Worm (Caenorhabditis elegans) whole organism, early embryonic: Measurements from ENCODE around the gene arrd-13.

Source experiments
- F13C5.2 ChIP-seq: sonication (generic microtip); optimal IDR thresholded peaks from 2 replicates; lab custom pipeline; 2017; ENCODE audit warnings: mild to moderate bottlenecking, missing genetic modification characterization, inconsistent platforms, missing compliant biosample characterization
- aly-1 ChIP-seq: sonication (generic microtip); optimal IDR thresholded peaks from 2 replicates; lab custom pipeline; 2016; ENCODE audit warnings: missing genetic modification characterization, missing compliant biosample characterization
- ama-1 ChIP-seq: fragments of 150-350 bp; optimal IDR thresholded peaks from 2 replicates; lab custom pipeline; 2014
- ceh-13 ChIP-seq: fragments of 200-800 bp; sonication (Bioruptor generic); optimal IDR thresholded peaks from 2 replicates; lab custom pipeline; 2018; ENCODE audit warnings: mild to moderate bottlenecking, missing genetic modification characterization, missing compliant biosample characterization
- ceh-36 ChIP-seq: sonication (generic microtip); optimal IDR thresholded peaks from 2 replicates; lab custom pipeline; 2016; ENCODE audit warnings: missing genetic modification characterization, inconsistent platforms, missing compliant biosample characterization
- ets-7 ChIP-seq: sonication (generic microtip); optimal IDR thresholded peaks from 2 replicates; lab custom pipeline; 2016; ENCODE audit warnings: missing genotype, missing genetic modification characterization, missing compliant biosample characterization
- flt-1 ChIP-seq: fragments of 200-800 bp; sonication (Bioruptor generic); IDR thresholded peaks from 2 replicates; pipeline ENCODE4 v1.3.6; 2022; ENCODE audit warnings: missing genetic modification characterization, missing compliant biosample characterization
- hmbx-1 ChIP-seq: sonication (generic microtip); optimal IDR thresholded peaks from 2 replicates; lab custom pipeline; 2016; ENCODE audit warnings: mild to moderate bottlenecking, missing genetic modification characterization, missing compliant biosample characterization
- hmg-4 ChIP-seq: fragments of 200-800 bp; sonication (Bioruptor generic); optimal IDR thresholded peaks from 2 replicates; lab custom pipeline; 2018; ENCODE audit warnings: mild to moderate bottlenecking, missing genetic modification characterization, missing compliant biosample characterization
- hnd-1 ChIP-seq: sonication (generic microtip); optimal IDR thresholded peaks from 2 replicates; lab custom pipeline; 2016; ENCODE audit warnings: missing genetic modification characterization, missing compliant biosample characterization
- pes-1 ChIP-seq: fragments of 200-800 bp; sonication (Bioruptor generic); IDR thresholded peaks from 2 replicates; pipeline ENCODE4 v1.3.6; 2022; ENCODE audit warnings: missing genetic modification reagents, missing genetic modification characterization, missing compliant biosample characterization
- scrt-1 ChIP-seq: fragments of 200-800 bp; sonication (Bioruptor generic); IDR thresholded peaks from 2 replicates; pipeline ENCODE4 v1.3.6; 2022; ENCODE audit warnings: missing genetic modification characterization, missing compliant biosample characterization
- sea-1 ChIP-seq: fragments of 200-800 bp; sonication (Bioruptor generic); conservative IDR thresholded peaks from 2 replicates; pipeline ENCODE4 v1.3.6; 2022; ENCODE audit warnings: missing genetic modification characterization, missing compliant biosample characterization
- tbx-11 ChIP-seq: fragments of 200-800 bp; sonication (Bioruptor generic); IDR thresholded peaks from 2 replicates; pipeline ENCODE4 v1.3.6; 2022; ENCODE audit warnings: missing genetic modification characterization, missing compliant biosample characterization

- TF ChIP-seq F13C5.2 (tag; lab: Kevin White, UChicago): no peak
- TF ChIP-seq ama-1 (lab: Kevin White, UChicago): no peak
- TF ChIP-seq flt-1: no peak
- TF ChIP-seq aly-1 (tag; lab: Kevin White, UChicago): no peak
- TF ChIP-seq hmg-4 (GFP tag; lab: Kevin White, UChicago): no peak
- TF ChIP-seq hmbx-1 (tag; lab: Kevin White, UChicago): no peak
- TF ChIP-seq hnd-1: no peak
- TF ChIP-seq ets-7 (tag; lab: Kevin White, UChicago): no peak
- TF ChIP-seq ceh-36 (tag; lab: Kevin White, UChicago): no peak
- TF ChIP-seq ceh-13: no peak
- TF ChIP-seq pes-1 (GFP tag; lab: Robert Waterston, UW): no peak
- TF ChIP-seq tbx-11 (GFP tag; lab: Robert Waterston, UW): no peak
- TF ChIP-seq sea-1 (GFP tag; lab: Robert Waterston, UW): no peak
- no peak for TF ChIP-seq scrt-1 (GFP tag; lab: Robert Waterston, UW)
These were observed 30.6 kb downstream of the arrd-13 start for ce11 chrII:13788813-13789212.
